Worm (Caenorhabditis elegans) whole organism, L4 larva: Measurements from ENCODE around the gene pqn-39.

Experiments
- T26A8.4 ChIP-seq: fragments of 200-800 bp; sonication (Bioruptor generic); IDR thresholded peaks from 2 replicates; pipeline ENCODE4 v1.3.6; 2022; ENCODE audit warnings: missing genetic modification characterization, missing compliant biosample characterization
- Y105C5A.15 ChIP-seq: fragments of 200-800 bp; sonication (Bioruptor generic); IDR thresholded peaks from 2 replicates; pipeline ENCODE4 v1.3.6; 2022; ENCODE audit warnings: missing genetic modification characterization, missing compliant biosample characterization
- Y48G9A.11 ChIP-seq: fragments of 200-800 bp; sonication (Bioruptor generic); IDR thresholded peaks from 2 replicates; pipeline ENCODE4 v1.3.6; 2022; ENCODE audit warnings: missing genetic modification reagents, missing genetic modification characterization, missing compliant biosample characterization
- Y75B8A.6 ChIP-seq: fragments of 200-800 bp; sonication (Bioruptor generic); IDR thresholded peaks from 2 replicates; pipeline ENCODE4 v1.3.6; 2022; ENCODE audit warnings: missing genetic modification reagents, missing genetic modification characterization, missing compliant biosample characterization
- arid-1 ChIP-seq: fragments of 200-800 bp; sonication (Bioruptor generic); conservative IDR thresholded peaks from 2 replicates; pipeline ENCODE4 v1.3.6; 2022; ENCODE audit warnings: missing genetic modification reagents, missing genetic modification characterization, missing compliant biosample characterization
- ceh-28 ChIP-seq: fragments of 150-350 bp; optimal IDR thresholded peaks from 2 replicates; lab custom pipeline; 2014; ENCODE audit warnings: missing biosample characterization, missing genetic modification reagents, missing genetic modification characterization
- ceh-62 ChIP-seq: sonication (generic microtip); optimal IDR thresholded peaks from 2 replicates; lab custom pipeline; 2017; ENCODE audit warnings: missing biosample characterization, missing genetic modification characterization
- ceh-82 ChIP-seq: sonication (generic microtip); optimal IDR thresholded peaks from 2 replicates; lab custom pipeline; 2017; ENCODE audit warnings: missing biosample characterization, missing genetic modification characterization
- daf-16 ChIP-seq, 3 experiments: sonication (generic microtip); optimal IDR thresholded peaks; 2 replicates each; lab custom pipeline; 2016 to 2017; ENCODE audit warnings: missing genetic modification characterization in 3 of 3, missing genetic modification reagents in 3 of 3, mild to moderate bottlenecking in 2 of 3, missing compliant biosample characterization in 2 of 3, missing biosample characterization in 1 of 3, moderate library complexity in 1 of 3
- dmd-6 ChIP-seq: fragments of 200-800 bp; sonication (Bioruptor generic); IDR thresholded peaks from 2 replicates; pipeline ENCODE4 v1.3.6; 2022; ENCODE audit warnings: missing genetic modification reagents, missing genetic modification characterization, missing compliant biosample characterization
- dmd-8 ChIP-seq: fragments of 200-800 bp; sonication (Bioruptor generic); IDR thresholded peaks from 2 replicates; pipeline ENCODE4 v1.3.6; 2022; ENCODE audit warnings: missing genetic modification characterization, missing compliant biosample characterization
- dpl-1 ChIP-seq: fragments of 150-350 bp; optimal IDR thresholded peaks from 2 replicates; lab custom pipeline; 2014; ENCODE audit warnings: missing biosample characterization, missing genetic modification reagents, missing genetic modification characterization
- dve-1 ChIP-seq: sonication (generic microtip); optimal IDR thresholded peaks from 2 replicates; lab custom pipeline; 2017; ENCODE audit warnings: antibody characterized with exemption, mild to moderate bottlenecking, missing genetic modification characterization, missing compliant biosample characterization; ENCODE audit not compliant: insufficient read depth
- egl-27 ChIP-seq: sonication (generic microtip); optimal IDR thresholded peaks from 3 replicates; lab custom pipeline; 2017; ENCODE audit warnings: missing biosample characterization, missing genetic modification reagents, missing genetic modification characterization
- fkh-10 ChIP-seq: fragments of 150-350 bp; optimal IDR thresholded peaks from 2 replicates; lab custom pipeline; 2014; ENCODE audit warnings: missing biosample characterization, missing genetic modification reagents, missing genetic modification characterization
- hif-1 ChIP-seq, 2 experiments: sonication (generic microtip); optimal IDR thresholded peaks; 2 replicates each; lab custom pipeline; 2016 to 2017; ENCODE audit warnings: missing compliant biosample characterization in 2 of 2, missing genetic modification characterization in 2 of 2, missing genetic modification reagents in 2 of 2, missing genotype in 2 of 2, mild to moderate bottlenecking in 1 of 2
- hlh-11 ChIP-seq: fragments of 200-800 bp; sonication (Bioruptor generic); optimal IDR thresholded peaks from 2 replicates; lab custom pipeline; 2018; ENCODE audit warnings: mild to moderate bottlenecking, missing genetic modification characterization, missing compliant biosample characterization
- lim-7 ChIP-seq: fragments of 200-800 bp; sonication (Bioruptor generic); IDR thresholded peaks from 2 replicates; pipeline ENCODE4 v1.3.6; 2022; ENCODE audit warnings: missing genetic modification characterization, missing compliant biosample characterization
- lin-15B ChIP-seq: fragments of 150-350 bp; sonication (generic microtip); optimal IDR thresholded peaks from 3 replicates; lab custom pipeline; 2014; ENCODE audit warnings: missing biosample characterization, missing genetic modification characterization
- lin-39 ChIP-seq: fragments of 150-350 bp; optimal IDR thresholded peaks from 2 replicates; lab custom pipeline; 2014; ENCODE audit warnings: missing biosample characterization, missing genetic modification reagents, missing genetic modification characterization
- lir-3 ChIP-seq: sonication (generic microtip); optimal IDR thresholded peaks from 2 replicates; lab custom pipeline; 2016; ENCODE audit warnings: mild to moderate bottlenecking, missing genetic modification characterization, missing compliant biosample characterization
- lsy-2 ChIP-seq, 2 experiments: fragments of 150-350 bp in 1 of 2; sonication (generic microtip) in 1 of 2; optimal IDR thresholded peaks; 2 replicates each; lab custom pipeline; 2014 to 2017; ENCODE audit warnings: missing biosample characterization in 2 of 2, missing genetic modification characterization in 2 of 2
- mdl-1 ChIP-seq, 2 experiments: fragments of 150-350 bp in 1 of 2; sonication (generic microtip) in 1 of 2; optimal IDR thresholded peaks; 2 replicates each; lab custom pipeline; 2014 to 2017; ENCODE audit warnings: missing biosample characterization in 2 of 2, missing genetic modification characterization in 2 of 2
- mep-1 ChIP-seq: fragments of 150-350 bp; sonication (generic microtip); optimal IDR thresholded peaks from 3 replicates; lab custom pipeline; 2014; ENCODE audit warnings: missing biosample characterization, missing genetic modification characterization
- mes-2 ChIP-seq: sonication (generic microtip); optimal IDR thresholded peaks from 2 replicates; lab custom pipeline; 2016; ENCODE audit warnings: missing genotype, mild to moderate bottlenecking, missing genetic modification characterization, missing compliant biosample characterization; ENCODE audit not compliant: poor library complexity, severe bottlenecking
- mxl-2 ChIP-seq: fragments of 200-800 bp; sonication (Bioruptor generic); conservative IDR thresholded peaks from 2 replicates; pipeline ENCODE4 v1.3.6; 2022; ENCODE audit warnings: missing genetic modification reagents, missing genetic modification characterization, missing compliant biosample characterization
- nhr-102 ChIP-seq: sonication (generic microtip); optimal IDR thresholded peaks from 2 replicates; lab custom pipeline; 2016; ENCODE audit warnings: mild to moderate bottlenecking, missing genetic modification characterization, moderate library complexity, missing compliant biosample characterization
- nhr-111 ChIP-seq: fragments of 200-800 bp; sonication (Bioruptor generic); optimal IDR thresholded peaks from 2 replicates; lab custom pipeline; 2018; ENCODE audit warnings: mild to moderate bottlenecking, missing genetic modification characterization, missing compliant biosample characterization
- nhr-25 ChIP-seq: sonication (generic microtip); optimal IDR thresholded peaks from 2 replicates; lab custom pipeline; 2017; ENCODE audit warnings: missing genetic modification characterization, mild to moderate bottlenecking, missing compliant biosample characterization, antibody characterized with exemption, moderate library complexity, borderline replicate concordance; ENCODE audit not compliant: insufficient read depth
- nhr-41 ChIP-seq: fragments of 200-800 bp; sonication (Bioruptor generic); IDR thresholded peaks from 2 replicates; pipeline ENCODE4 v1.3.6; 2022; ENCODE audit warnings: missing genetic modification reagents, missing genetic modification characterization, missing compliant biosample characterization
- nhr-42 ChIP-seq: fragments of 200-800 bp; sonication (Bioruptor generic); IDR thresholded peaks from 2 replicates; pipeline ENCODE4 v1.3.6; 2022; ENCODE audit warnings: missing genetic modification characterization, missing compliant biosample characterization
- nhr-48 ChIP-seq: sonication (generic microtip); optimal IDR thresholded peaks from 2 replicates; lab custom pipeline; 2016; ENCODE audit warnings: mild to moderate bottlenecking, missing genetic modification characterization, missing compliant biosample characterization
- nhr-6 ChIP-seq: fragments of 150-350 bp; optimal IDR thresholded peaks from 2 replicates; lab custom pipeline; 2014; ENCODE audit warnings: missing biosample characterization, missing genetic modification characterization
- nhr-76 ChIP-seq: fragments of 150-350 bp; optimal IDR thresholded peaks from 2 replicates; lab custom pipeline; 2014; ENCODE audit warnings: missing biosample characterization, missing genetic modification characterization
- nhr-77 ChIP-seq: fragments of 150-350 bp; optimal IDR thresholded peaks from 2 replicates; lab custom pipeline; 2014; ENCODE audit warnings: missing biosample characterization, missing genetic modification characterization
- php-3 ChIP-seq: fragments of 200-800 bp; sonication (Bioruptor generic); IDR thresholded peaks from 2 replicates; pipeline ENCODE4 v1.3.6; 2022; ENCODE audit warnings: missing genetic modification reagents, missing genetic modification characterization, missing compliant biosample characterization
- rbr-2 ChIP-seq: sonication (generic microtip); optimal IDR thresholded peaks from 2 replicates; lab custom pipeline; 2016; ENCODE audit warnings: missing genotype, missing genetic modification characterization, missing compliant biosample characterization
- skn-1 ChIP-seq: fragments of 150-350 bp; optimal IDR thresholded peaks from 2 replicates; lab custom pipeline; 2014; ENCODE audit warnings: missing biosample characterization, missing genetic modification characterization
- spr-3 ChIP-seq: fragments of 200-800 bp; sonication (Bioruptor generic); optimal IDR thresholded peaks from 2 replicates; lab custom pipeline; 2018; ENCODE audit warnings: mild to moderate bottlenecking, missing genetic modification characterization, missing compliant biosample characterization
- unc-39 ChIP-seq: sonication (generic microtip); optimal IDR thresholded peaks from 2 replicates; lab custom pipeline; 2017; ENCODE audit warnings: missing biosample characterization, missing genetic modification characterization
- unc-62 ChIP-seq, 3 experiments: fragments of 150-350 bp in 1 of 3; sonication (generic microtip); optimal IDR thresholded peaks in 2 of 3; peaks in 1 of 3; 1 replicate in 1 of 3; 2 replicates in 2 of 3; lab custom pipeline; 2014 to 2017; ENCODE audit warnings: missing biosample characterization in 3 of 3, missing genetic modification characterization in 3 of 3, missing genetic modification reagents in 3 of 3, missing genotype in 1 of 3
- zag-1 ChIP-seq: fragments of 150-350 bp; optimal IDR thresholded peaks from 2 replicates; lab custom pipeline; 2014; ENCODE audit warnings: missing biosample characterization, missing genetic modification characterization
- zfp-3 ChIP-seq: fragments of 200-800 bp; sonication (Bioruptor generic); conservative IDR thresholded peaks from 2 replicates; pipeline ENCODE4 v1.3.6; 2022; ENCODE audit warnings: missing genetic modification reagents, missing genetic modification characterization, missing compliant biosample characterization

The pqn-39 gene

ce11 chrX:13920374-13920986 lies 48.0 kb downstream of the pqn-39 start (continued):
- TF ChIP-seq zfp-3: 0 out of 2 replicates have a peak, but pooled peaks have one; percentile 21
- peak; percentile 74 for TF ChIP-seq mep-1 (tag; lab: Kevin White, UChicago)
- TF ChIP-seq nhr-6: no peak
- TF ChIP-seq lim-7 (GFP tag; lab: Robert Waterston, UW): no peak
- TF ChIP-seq nhr-25 (tag; lab: Kevin White, UChicago): peak; percentile 68
- no peak for TF ChIP-seq dmd-8 (GFP tag; lab: Robert Waterston, UW)
- peak; percentile 77 for TF ChIP-seq hlh-11 (tag; lab: Kevin White, UChicago)
- 0 out of 2 replicates have a peak, but pooled peaks have one; percentile 47 for TF ChIP-seq Y75B8A.6 (GFP tag; lab: Robert Waterston, UW)
- TF ChIP-seq lsy-2 (tag; optimal IDR thresholded peaks at IDR 0.05; lab: Kevin White, UChicago): peak in 1 of 2 experiments; percentile 46
- peak; percentile 5 for TF ChIP-seq nhr-102 (tag; lab: Kevin White, UChicago)
- no peak for TF ChIP-seq daf-16 (GFP tag; optimal IDR thresholded peaks at IDR 0.05; lab: Kevin White, UChicago)
- no peak for TF ChIP-seq daf-16 (tag; optimal IDR thresholded peaks at IDR 0.05; lab: Kevin White, UChicago)

DNA sequence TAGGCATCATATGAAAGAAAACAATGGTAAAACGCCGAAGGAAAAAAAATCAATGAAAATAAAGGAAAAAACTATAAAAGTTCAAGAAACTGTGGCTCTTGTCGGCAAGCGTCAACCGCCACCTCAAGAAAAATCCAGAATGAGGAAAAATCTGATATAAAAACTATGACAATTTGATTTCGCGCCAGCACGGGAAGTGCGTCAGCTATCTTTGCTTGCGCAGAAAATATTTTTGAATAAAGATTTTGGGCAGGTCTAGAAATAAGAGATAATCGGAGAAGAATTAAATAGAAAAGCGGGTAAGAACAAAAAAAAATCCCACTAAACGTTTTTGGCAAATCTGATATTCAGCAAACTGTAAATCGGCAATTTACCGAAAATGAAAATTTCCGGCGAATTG lies 50.3 kb downstream of the pqn-39 start:
- TF ChIP-seq fkh-10: no peak
- TF ChIP-seq lin-15B (tag; lab: Kevin White, UChicago): no peak
- TF ChIP-seq Y48G9A.11 (GFP tag; lab: Robert Waterston, UW): no peak
- TF ChIP-seq mxl-2: no peak
- no peak for TF ChIP-seq lim-7 (GFP tag; lab: Robert Waterston, UW)
- no peak for TF ChIP-seq rbr-2
- TF ChIP-seq mes-2 (tag; lab: Kevin White, UChicago): peak; percentile 43
- TF ChIP-seq skn-1 (tag; lab: Kevin White, UChicago): no peak
- TF ChIP-seq dve-1 (tag; lab: Kevin White, UChicago): peak; percentile 31
- TF ChIP-seq Y105C5A.15 (GFP tag; lab: Robert Waterston, UW): no peak
- peak; percentile 76 for TF ChIP-seq dpl-1 (GFP tag; lab: Kevin White, UChicago)
- TF ChIP-seq arid-1 (GFP tag; lab: Robert Waterston, UW): no peak
- TF ChIP-seq dmd-6 (GFP tag; lab: Robert Waterston, UW): 0 out of 2 replicates have a peak, but pooled peaks have one; percentile 27
- TF ChIP-seq zfp-3: no peak
- no peak for TF ChIP-seq T26A8.4 (GFP tag; lab: Robert Waterston, UW)
- no peak for TF ChIP-seq ceh-28 (tag; lab: Kevin White, UChicago)
- TF ChIP-seq lsy-2 (tag; optimal IDR thresholded peaks at IDR 0.05; lab: Kevin White, UChicago): peak in 1 of 2 experiments; percentile 23
- TF ChIP-seq lir-3 (tag; lab: Kevin White, UChicago): no peak
- TF ChIP-seq nhr-77 (tag; lab: Kevin White, UChicago): no peak
- peak in 1 of 2 experiments; percentile 1 for TF ChIP-seq unc-62 (GFP tag; optimal IDR thresholded peaks at IDR 0.05 in 1 of 2; lab: Kevin White, UChicago)
- no peak for TF ChIP-seq unc-62 (tag; optimal IDR thresholded peaks at IDR 0.05; lab: Kevin White, UChicago)
- TF ChIP-seq, all 104 proteins: peak for 6

DNA sequence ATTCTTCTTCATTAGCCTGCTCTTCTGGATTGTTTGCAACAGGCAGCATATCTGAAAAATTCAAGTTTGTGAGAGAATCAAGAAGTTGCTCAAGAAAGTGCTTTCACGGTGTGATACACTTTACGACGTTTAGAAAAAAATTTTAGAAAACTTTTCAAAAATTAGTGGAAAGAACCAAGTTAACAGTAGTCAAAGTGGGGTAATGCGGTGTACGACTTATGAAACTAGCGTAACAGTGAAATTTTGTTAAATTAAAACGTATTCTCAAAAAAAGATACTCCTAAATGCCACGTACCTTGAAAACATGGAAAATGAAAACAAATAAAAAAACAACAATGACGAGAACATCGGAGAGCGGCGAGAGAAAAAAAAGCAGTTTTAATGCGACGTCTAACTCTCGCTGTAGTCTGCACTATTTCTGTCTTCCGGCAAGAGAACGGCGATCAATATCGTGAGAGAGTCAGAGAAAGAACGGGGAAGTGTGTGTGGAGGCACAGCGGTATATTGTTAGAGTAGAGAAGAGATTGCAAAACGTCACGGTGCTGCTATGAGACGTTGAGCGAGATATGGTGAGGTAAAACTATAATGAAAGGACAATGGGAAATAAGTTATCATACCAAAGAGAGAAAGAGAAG lies 51.2 kb downstream of the pqn-39 start, which contains the start of gene ekl-5:
TSS of gene ekl-5 (minus strand) at position 51 of the 635 bp plus-strand sequence.
- no peak for TF ChIP-seq T26A8.4 (GFP tag; lab: Robert Waterston, UW)
- TF ChIP-seq hif-1 (tag; optimal IDR thresholded peaks at IDR 0.05; lab: Kevin White, UChicago): peak in 1 of 2 experiments; percentile 43
- no peak for TF ChIP-seq nhr-42
- TF ChIP-seq nhr-48: no peak
- TF ChIP-seq hlh-11 (tag; lab: Kevin White, UChicago): peak; percentile 78
- no peak for TF ChIP-seq lim-7 (GFP tag; lab: Robert Waterston, UW)
- no peak for TF ChIP-seq php-3 (GFP tag; lab: Robert Waterston, UW)
- TF ChIP-seq egl-27 (tag; lab: Kevin White, UChicago): no peak
- TF ChIP-seq nhr-25 (tag; lab: Kevin White, UChicago): no peak
- no peak for TF ChIP-seq nhr-76 (tag; lab: Kevin White, UChicago)
- TF ChIP-seq rbr-2: peak; percentile 64
- peak; percentile 26 for TF ChIP-seq dpl-1 (GFP tag; lab: Kevin White, UChicago)
- peak; percentile 76 for TF ChIP-seq dve-1 (tag; lab: Kevin White, UChicago)
- no peak for TF ChIP-seq spr-3 (GFP tag; lab: Kevin White, UChicago)
- TF ChIP-seq nhr-111 (GFP tag; lab: Kevin White, UChicago): no peak
- TF ChIP-seq lin-39 (tag; lab: Kevin White, UChicago): no peak
- TF ChIP-seq nhr-41: no peak
- TF ChIP-seq mes-2 (tag; lab: Kevin White, UChicago): peak; percentile 65
- TF ChIP-seq mdl-1 (tag; optimal IDR thresholded peaks at IDR 0.05; lab: Kevin White, UChicago): peak in 1 of 2 experiments; percentile 62
- TF ChIP-seq ceh-62 (tag; lab: Kevin White, UChicago): no peak
- TF ChIP-seq unc-39 (tag; lab: Kevin White, UChicago): no peak
- TF ChIP-seq ceh-82 (tag; lab: Kevin White, UChicago): no peak
- TF ChIP-seq zag-1: no peak
